Worm (Caenorhabditis elegans): ENCODE measurements around the gene srx-23.

Gene srx-23

DNA sequence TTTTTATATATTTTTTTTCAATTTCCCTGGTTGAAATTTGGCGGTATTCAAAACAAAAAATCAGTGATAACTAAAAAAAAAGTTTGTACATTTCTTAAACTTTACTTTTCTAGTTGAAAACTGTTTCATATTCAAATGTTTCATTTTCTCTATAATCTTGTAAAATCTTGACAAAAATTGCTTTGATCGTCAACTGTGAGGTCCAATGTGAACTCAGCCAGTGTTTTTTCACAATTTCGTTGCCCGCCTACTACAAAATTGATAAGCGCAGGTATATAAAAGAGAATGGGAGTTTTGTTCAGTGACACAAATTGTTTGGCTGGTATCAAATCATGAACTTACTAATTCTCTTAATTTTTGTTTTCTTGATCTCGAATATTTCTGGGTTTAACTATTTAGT is 35.2 kb upstream of the srx-23 start, which contains the start of gene ugt-42:
TSS of gene ugt-42 (plus strand) at position 301 of the 400 bp plus-strand sequence.
- TF ChIP-seq F13C5.2 (tag; optimal IDR thresholded peaks at IDR 0.05) (no peak), ceh-36 (tag; optimal IDR thresholded peaks at IDR 0.05) (no peak), pes-1 (GFP tag; IDR thresholded peaks at IDR 0.05) (no peak), ceh-13 (GFP tag; optimal IDR thresholded peaks at IDR 0.05) (no peak), B0310.2 (tag; optimal IDR thresholded peaks at IDR 0.05) (no peak), scrt-1 (GFP tag; IDR thresholded peaks at IDR 0.05) (no peak), ets-7 (tag; optimal IDR thresholded peaks at IDR 0.05) (no peak), flt-1 (GFP tag; IDR thresholded peaks at IDR 0.05) (no peak), hmbx-1 (tag; optimal IDR thresholded peaks at IDR 0.05) (no peak), sea-1 (GFP tag; conservative IDR thresholded peaks at IDR 0.05) (no peak), ama-1 (optimal IDR thresholded peaks at IDR 0.05) (no peak), tra-4 (tag; optimal IDR thresholded peaks at IDR 0.05) (no peak), hmg-4 (GFP tag; optimal IDR thresholded peaks at IDR 0.05) (no peak), tbx-37 (GFP tag; conservative IDR thresholded peaks at IDR 0.05) (no peak), aly-1 (tag; optimal IDR thresholded peaks at IDR 0.05) (no peak), hnd-1 (tag; optimal IDR thresholded peaks at IDR 0.05) (no peak), tbx-11 (GFP tag; IDR thresholded peaks at IDR 0.05) (no peak)

DNA sequence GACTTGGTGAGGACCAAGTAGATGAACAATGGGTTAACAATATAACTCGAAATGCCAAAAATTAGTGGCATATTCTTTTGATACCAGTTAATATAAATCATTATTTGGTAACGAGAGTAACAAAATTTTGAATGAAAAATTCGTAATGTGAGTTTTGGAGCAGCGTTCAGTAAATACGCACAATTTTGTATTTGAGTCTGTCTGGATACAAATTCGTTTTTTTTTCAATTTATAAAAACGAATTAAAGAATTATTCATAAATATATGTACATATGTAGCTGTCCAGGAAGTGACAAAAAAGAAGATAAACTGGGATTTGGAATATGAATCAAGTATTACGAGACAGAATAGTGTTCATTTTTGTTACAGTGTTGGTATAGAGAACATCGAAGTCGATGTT is 29.2 kb upstream of the srx-23 start, which contains the start of gene srj-5:
TSS of gene srj-5 (minus strand) at position 101 of the 400 bp plus-strand sequence.
- no peak for TF ChIP-seq scrt-1 (GFP tag; IDR thresholded peaks at IDR 0.05)
- no peak for TF ChIP-seq tra-4 (tag; optimal IDR thresholded peaks at IDR 0.05)
- TF ChIP-seq ceh-13 (GFP tag; optimal IDR thresholded peaks at IDR 0.05) = no peak
- TF ChIP-seq hmbx-1 (tag; optimal IDR thresholded peaks at IDR 0.05) = no peak
- no peak for TF ChIP-seq F13C5.2 (tag; optimal IDR thresholded peaks at IDR 0.05)
- no peak for TF ChIP-seq aly-1 (tag; optimal IDR thresholded peaks at IDR 0.05)
- TF ChIP-seq tbx-37 (GFP tag; conservative IDR thresholded peaks at IDR 0.05) = no peak
- TF ChIP-seq sea-1 (GFP tag; conservative IDR thresholded peaks at IDR 0.05) = no peak
- TF ChIP-seq tbx-11 (GFP tag; IDR thresholded peaks at IDR 0.05) = no peak
- no peak for TF ChIP-seq ets-7 (tag; optimal IDR thresholded peaks at IDR 0.05)
- no peak for TF ChIP-seq hnd-1 (tag; optimal IDR thresholded peaks at IDR 0.05)
- TF ChIP-seq B0310.2 (tag; optimal IDR thresholded peaks at IDR 0.05) = no peak
- no peak for TF ChIP-seq pes-1 (GFP tag; IDR thresholded peaks at IDR 0.05)

DNA sequence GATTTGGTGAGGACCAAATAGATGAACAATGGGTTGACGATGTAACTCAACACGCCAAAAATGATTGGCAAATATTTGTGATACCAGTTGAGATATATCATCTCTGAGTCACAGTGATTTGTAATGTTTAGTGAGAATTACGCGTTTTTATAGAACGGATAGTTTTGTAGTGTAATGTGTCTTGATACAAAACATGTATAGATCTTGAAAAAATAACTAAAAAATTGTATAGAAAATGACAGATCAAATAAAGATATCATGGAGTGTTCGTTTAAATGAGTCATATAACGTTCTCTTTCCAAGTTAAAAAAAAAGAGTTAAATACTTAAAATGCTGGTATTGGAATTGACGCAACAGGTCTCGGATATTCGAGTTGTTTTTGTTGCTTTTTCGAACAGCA is 27.7 kb upstream of the srx-23 start, which contains the start of gene srj-6:
TSS of gene srj-6 (minus strand) at position 101 of the 400 bp plus-strand sequence.
- no peak for TF ChIP-seq tra-4 (tag; optimal IDR thresholded peaks at IDR 0.05)
- no peak for TF ChIP-seq scrt-1 (GFP tag; IDR thresholded peaks at IDR 0.05)
- TF ChIP-seq tbx-11 (GFP tag; IDR thresholded peaks at IDR 0.05) = no peak
- TF ChIP-seq ceh-36 (tag; optimal IDR thresholded peaks at IDR 0.05) = no peak
- no peak for TF ChIP-seq ceh-13 (GFP tag; optimal IDR thresholded peaks at IDR 0.05)
- TF ChIP-seq ets-7 (tag; optimal IDR thresholded peaks at IDR 0.05) = no peak
- no peak for TF ChIP-seq aly-1 (tag; optimal IDR thresholded peaks at IDR 0.05)
- no peak for TF ChIP-seq hnd-1 (tag; optimal IDR thresholded peaks at IDR 0.05)
- no peak for TF ChIP-seq pes-1 (GFP tag; IDR thresholded peaks at IDR 0.05)
- TF ChIP-seq ama-1 (optimal IDR thresholded peaks at IDR 0.05) = no peak
- no peak for TF ChIP-seq tbx-37 (GFP tag; conservative IDR thresholded peaks at IDR 0.05)
- no peak for TF ChIP-seq hmbx-1 (tag; optimal IDR thresholded peaks at IDR 0.05)
- TF ChIP-seq sea-1 (GFP tag; conservative IDR thresholded peaks at IDR 0.05) = no peak
- TF ChIP-seq hmg-4 (GFP tag; optimal IDR thresholded peaks at IDR 0.05) = no peak

DNA sequence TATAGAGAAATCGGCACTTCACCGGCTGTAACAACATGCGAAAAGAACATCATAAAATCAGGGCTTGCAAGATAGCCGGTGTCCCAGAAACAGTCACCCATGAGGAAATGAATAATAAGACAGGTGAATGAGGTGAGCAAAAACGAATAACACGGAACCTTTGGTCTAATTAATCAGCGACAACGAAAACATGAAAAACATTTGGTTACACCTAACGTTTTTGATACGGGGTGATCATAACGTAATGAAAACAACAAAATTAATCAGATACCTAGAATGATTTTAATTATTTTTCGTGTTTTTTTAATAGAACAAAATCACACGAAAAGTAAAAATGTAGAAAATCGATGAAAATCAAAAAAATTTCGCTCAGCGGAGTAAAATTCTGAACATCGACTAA is 26.3 kb upstream of the srx-23 start, which contains the start of gene srh-245:
TSS of gene srh-245 (minus strand) at position 101 of the 400 bp plus-strand sequence.
- TF ChIP-seq pes-1 (GFP tag; IDR thresholded peaks at IDR 0.05) (no peak), flt-1 (GFP tag; IDR thresholded peaks at IDR 0.05) (no peak), F13C5.2 (tag; optimal IDR thresholded peaks at IDR 0.05) (no peak), hmg-4 (GFP tag; optimal IDR thresholded peaks at IDR 0.05) (no peak), hmbx-1 (tag; optimal IDR thresholded peaks at IDR 0.05) (no peak), ets-7 (tag; optimal IDR thresholded peaks at IDR 0.05) (no peak), ceh-13 (GFP tag; optimal IDR thresholded peaks at IDR 0.05) (no peak), tra-4 (tag; optimal IDR thresholded peaks at IDR 0.05) (no peak), hnd-1 (tag; optimal IDR thresholded peaks at IDR 0.05) (no peak)

DNA sequence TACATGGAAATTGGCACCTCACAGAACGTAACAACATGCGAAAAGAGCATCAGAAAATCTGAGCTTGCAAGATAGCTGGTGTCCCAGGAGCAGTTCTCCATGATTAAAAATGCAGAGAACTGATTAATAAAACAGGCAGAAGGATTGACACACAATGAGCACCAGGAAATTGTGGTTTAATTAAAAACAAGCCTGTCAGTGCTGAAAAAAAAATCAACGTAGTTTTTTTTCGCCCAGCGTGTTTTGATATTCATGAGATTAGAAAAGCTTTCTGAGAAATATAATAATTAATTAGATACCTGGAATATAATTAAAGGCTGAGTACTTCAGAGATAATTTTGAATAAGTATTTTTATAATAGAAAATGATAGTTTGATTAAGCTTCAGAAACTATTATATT is 24.5 kb upstream of the srx-23 start, which contains the start of gene srh-246:
TSS of gene srh-246 (minus strand) at position 101 of the 400 bp plus-strand sequence.
- TF ChIP-seq scrt-1 (GFP tag; IDR thresholded peaks at IDR 0.05) = no peak
- no peak for TF ChIP-seq pes-1 (GFP tag; IDR thresholded peaks at IDR 0.05)
- TF ChIP-seq ceh-13 (GFP tag; optimal IDR thresholded peaks at IDR 0.05) = no peak
- no peak for TF ChIP-seq ama-1 (optimal IDR thresholded peaks at IDR 0.05)
- TF ChIP-seq flt-1 (GFP tag; IDR thresholded peaks at IDR 0.05) = no peak
- no peak for TF ChIP-seq tbx-37 (GFP tag; conservative IDR thresholded peaks at IDR 0.05)
- TF ChIP-seq B0310.2 (tag; optimal IDR thresholded peaks at IDR 0.05) = no peak

DNA sequence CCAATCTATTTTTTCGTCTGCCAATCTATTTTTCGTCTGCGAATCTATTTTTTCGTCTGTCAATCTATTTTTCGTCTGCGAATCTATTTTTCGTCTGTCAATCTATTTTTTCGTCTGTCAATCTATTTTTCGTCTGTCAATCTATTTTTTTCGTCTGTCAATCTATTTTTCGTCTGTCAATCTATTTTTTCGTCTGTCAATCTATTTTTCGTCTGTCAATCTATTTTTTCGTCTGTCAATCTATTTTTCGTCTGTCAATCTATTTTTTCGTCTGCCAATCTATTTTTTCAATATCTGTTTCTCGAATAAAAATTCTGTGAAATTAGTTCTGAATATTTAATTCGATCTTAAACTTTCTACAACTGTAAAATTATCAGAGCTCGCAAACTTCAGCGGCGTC is 24.0 kb upstream of the srx-23 start:
- peak; percentile 45; the same call in 1 of the 2 replicates for TF ChIP-seq tbx-11 (GFP tag; IDR thresholded peaks at IDR 0.05)
- TF ChIP-seq tbx-37 (GFP tag; conservative IDR thresholded peaks at IDR 0.05) = peak; percentile 75

DNA sequence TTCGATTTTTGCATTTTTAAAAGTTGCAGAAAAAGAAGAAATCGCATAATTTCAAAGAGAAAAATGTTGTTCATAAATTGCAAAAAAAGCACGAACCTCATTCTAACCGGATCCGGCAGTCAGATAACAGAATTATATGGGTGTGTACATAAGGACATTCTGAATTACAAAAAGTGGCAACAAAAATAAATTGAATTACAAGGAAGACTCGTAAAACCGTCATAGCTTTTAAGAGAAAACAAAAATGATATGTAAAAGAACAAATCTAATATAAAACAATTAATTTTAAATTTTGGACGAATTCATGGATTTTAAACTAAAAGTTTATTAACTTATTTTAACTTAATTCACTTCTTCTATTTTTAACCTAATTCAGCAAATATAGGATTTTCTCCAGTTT is 21.9 kb upstream of the srx-23 start, which contains the start of gene F31F4.17:
TSS of gene F31F4.17 (minus strand) at position 101 of the 400 bp plus-strand sequence.
- TF ChIP-seq tbx-11 (GFP tag; IDR thresholded peaks at IDR 0.05) (no peak), flt-1 (GFP tag; IDR thresholded peaks at IDR 0.05) (no peak), hmbx-1 (tag; optimal IDR thresholded peaks at IDR 0.05) (no peak), ceh-36 (tag; optimal IDR thresholded peaks at IDR 0.05) (no peak), pes-1 (GFP tag; IDR thresholded peaks at IDR 0.05) (no peak), tra-4 (tag; optimal IDR thresholded peaks at IDR 0.05) (no peak), B0310.2 (tag; optimal IDR thresholded peaks at IDR 0.05) (no peak)

DNA sequence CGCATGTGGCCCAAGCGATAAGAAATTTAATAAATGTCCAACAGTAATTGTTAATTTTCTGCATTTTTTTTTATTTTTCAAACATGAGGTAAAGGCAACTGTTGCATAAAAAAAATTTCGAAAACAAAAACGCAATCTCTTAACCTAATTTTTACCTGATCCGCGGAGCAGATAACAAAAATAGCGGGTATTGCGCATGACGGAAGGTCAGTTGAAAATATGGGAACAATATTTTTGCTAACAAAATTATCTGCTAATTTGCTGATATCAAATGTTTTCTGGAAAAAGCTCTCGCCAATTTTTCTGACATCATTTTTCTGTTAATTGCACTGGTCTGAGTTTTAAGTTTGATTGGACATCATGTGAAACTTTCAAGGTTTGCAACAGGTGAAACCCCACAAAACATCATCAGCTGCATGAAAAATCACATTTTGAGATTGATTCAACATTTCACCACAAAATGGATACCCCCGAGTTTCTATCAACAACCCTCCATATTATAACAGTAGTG is 17.7 kb upstream of the srx-23 start, which contains the start of the genes F31F4.11 and srh-266:
TSS of gene F31F4.11 (minus strand) at position 101 of the 511 bp plus-strand sequence.
TSS of gene srh-266 (plus strand) at position 461 of the 511 bp plus-strand sequence.
- no peak for TF ChIP-seq ceh-13 (GFP tag; optimal IDR thresholded peaks at IDR 0.05)
- TF ChIP-seq tra-4 (tag; optimal IDR thresholded peaks at IDR 0.05) = no peak
- no peak for TF ChIP-seq hmbx-1 (tag; optimal IDR thresholded peaks at IDR 0.05)
- no peak for TF ChIP-seq scrt-1 (GFP tag; IDR thresholded peaks at IDR 0.05)
- TF ChIP-seq flt-1 (GFP tag; IDR thresholded peaks at IDR 0.05) = no peak
- no peak for TF ChIP-seq ceh-36 (tag; optimal IDR thresholded peaks at IDR 0.05)
- TF ChIP-seq ama-1 (optimal IDR thresholded peaks at IDR 0.05) = no peak
- no peak for TF ChIP-seq B0310.2 (tag; optimal IDR thresholded peaks at IDR 0.05)
- no peak for TF ChIP-seq hmg-4 (GFP tag; optimal IDR thresholded peaks at IDR 0.05)
- no peak for TF ChIP-seq pes-1 (GFP tag; IDR thresholded peaks at IDR 0.05)
- no peak for TF ChIP-seq hnd-1 (tag; optimal IDR thresholded peaks at IDR 0.05)
- no peak for TF ChIP-seq F13C5.2 (tag; optimal IDR thresholded peaks at IDR 0.05)
- TF ChIP-seq sea-1 (GFP tag; conservative IDR thresholded peaks at IDR 0.05) = no peak
- TF ChIP-seq aly-1 (tag; optimal IDR thresholded peaks at IDR 0.05) = no peak
- TF ChIP-seq tbx-37 (GFP tag; conservative IDR thresholded peaks at IDR 0.05) = no peak
- TF ChIP-seq ets-7 (tag; optimal IDR thresholded peaks at IDR 0.05) = no peak
